Fruit fly (Drosophila melanogaster): Measurements from ENCODE around the gene Syt12.

The Syt12 gene

DNA sequence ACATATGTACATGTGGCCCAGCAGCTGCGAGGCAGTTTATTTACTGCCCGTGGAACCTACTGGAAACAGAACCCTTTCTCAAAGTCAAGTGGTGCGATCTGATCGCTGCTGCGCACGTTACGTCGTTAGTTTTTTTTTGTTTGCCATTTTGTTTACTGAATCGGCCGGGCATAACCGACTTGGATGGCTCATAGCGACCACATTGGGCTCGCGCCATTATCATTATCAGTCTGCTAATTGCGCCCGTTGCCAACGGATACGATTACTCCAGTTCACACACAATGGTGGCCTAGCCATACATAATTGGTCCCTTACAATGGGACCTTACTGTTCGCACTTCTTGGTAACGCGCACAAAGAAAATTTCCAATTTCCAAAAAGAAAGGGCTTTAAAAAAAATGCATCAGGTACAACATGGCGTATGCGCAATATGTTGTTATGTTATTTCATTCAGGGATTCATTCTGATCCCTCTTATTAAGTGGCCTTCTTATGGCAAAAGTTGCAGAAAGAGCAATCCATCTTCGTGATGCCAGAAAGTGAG lies 26.3 kb upstream of the Syt12 start:
- TF ChIP-seq CTCF (optimal IDR thresholded peaks at IDR 0.05) = no peak
- TF ChIP-seq CG8478 (optimal IDR thresholded peaks at IDR 0.05) = no peak

DNA sequence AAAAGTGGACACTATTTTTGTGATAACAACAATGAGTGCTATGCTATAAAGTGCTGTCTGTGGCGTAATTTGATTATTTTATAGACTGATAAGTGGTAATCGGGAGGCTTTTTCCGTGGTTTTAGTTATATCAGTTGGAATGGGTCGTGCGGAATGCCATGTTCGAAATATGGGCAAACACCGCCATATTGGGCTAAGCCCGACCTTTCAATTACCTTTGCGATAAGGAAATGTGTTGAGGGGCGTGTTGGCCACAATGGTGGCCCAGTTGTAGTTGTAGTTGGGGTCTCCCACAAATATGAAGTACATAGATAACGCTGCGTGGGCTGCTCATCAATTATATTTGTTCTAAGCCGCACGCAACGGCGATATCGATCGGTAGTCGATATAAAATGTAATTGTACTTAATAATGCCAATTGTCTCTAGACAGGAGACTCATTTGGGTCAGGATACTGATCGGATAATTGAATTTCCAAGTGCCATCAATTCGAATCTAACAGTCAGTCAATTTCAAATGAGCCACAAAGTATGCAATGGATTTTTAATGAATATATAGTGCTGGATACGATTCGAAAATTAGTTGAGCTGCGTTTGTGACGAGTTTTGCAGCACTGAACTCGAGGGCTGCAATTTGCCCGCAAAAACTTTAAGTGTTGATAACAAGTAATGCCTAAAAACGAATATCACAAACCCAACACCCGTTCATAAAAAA lies 24.5 kb upstream of the Syt12 start:
- no peak for TF ChIP-seq CTCF (optimal IDR thresholded peaks at IDR 0.05)

DNA sequence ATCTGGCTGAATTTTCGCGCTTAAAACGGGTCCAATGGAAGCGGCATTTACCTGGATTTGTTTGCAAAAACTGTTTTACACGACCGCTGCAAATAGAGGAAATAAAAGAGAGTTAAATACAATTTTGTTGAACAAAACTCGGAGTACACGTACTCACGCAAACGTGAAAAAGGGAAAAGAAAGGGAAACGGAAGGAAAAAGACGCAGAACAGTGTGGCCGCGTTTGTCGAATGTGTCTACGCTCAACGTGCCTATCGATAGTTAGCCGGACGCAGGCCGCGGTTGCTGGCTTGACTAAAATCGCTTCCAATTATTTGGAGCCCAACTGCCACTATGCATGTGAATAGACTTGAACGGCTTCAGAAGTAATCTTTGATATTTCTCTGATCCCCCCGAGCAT lies 21.6 kb upstream of the Syt12 start, which contains the start of gene RpS15Aa:
Gene RpS15Aa (minus strand): TSS at position 252 of the 400 bp plus-strand sequence.
- TF ChIP-seq CTCF (optimal IDR thresholded peaks at IDR 0.05) (peak; percentile 25 to 44), CG8478 (optimal IDR thresholded peaks at IDR 0.05) (no peak)

DNA sequence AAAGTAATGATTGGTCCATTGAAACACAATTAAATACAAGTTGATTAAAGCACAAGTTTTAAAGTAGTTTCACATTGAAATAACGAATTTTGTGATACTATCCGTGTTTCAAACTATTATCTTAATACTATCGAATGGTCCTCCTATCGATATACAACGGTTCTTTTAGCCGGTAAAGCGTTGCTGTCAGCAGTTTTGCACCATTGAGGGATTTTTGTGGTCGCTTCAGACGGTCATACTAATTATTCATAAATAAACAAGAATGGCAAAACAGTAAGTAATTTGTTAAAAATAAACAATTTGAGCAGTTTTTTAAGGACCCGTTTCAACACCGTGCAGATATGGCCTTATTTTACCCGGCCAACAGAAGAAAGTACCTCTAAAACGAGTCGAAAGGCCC lies 20.9 kb upstream of the Syt12 start, which contains the start of gene CG15747:
Gene CG15747 (plus strand): TSS at position 206 of the 400 bp plus-strand sequence.
- peak in 1 of 2 experiments; percentile 12 for TF ChIP-seq CTCF (optimal IDR thresholded peaks at IDR 0.05)
- no peak for TF ChIP-seq CG8478 (optimal IDR thresholded peaks at IDR 0.05)

DNA sequence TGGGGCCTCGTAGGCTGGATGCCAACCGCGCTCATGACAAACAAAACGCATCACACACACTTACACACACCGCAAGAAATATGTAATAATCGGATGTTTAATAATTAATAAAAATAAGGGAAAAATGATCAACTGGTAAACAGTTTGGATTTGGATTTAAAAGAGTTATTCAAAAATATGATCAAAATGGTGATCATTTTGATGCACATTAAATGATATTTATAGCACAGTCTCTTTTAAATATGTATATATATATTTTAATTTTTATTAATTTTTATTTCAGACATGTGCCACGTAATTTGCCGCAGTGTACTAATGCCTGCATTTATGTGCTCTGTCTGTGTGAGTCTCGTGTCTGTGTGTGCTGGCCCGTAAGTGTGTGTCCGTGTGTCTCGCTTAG lies 13.7 kb upstream of the Syt12 start:
- no peak for TF ChIP-seq CG8478 (optimal IDR thresholded peaks at IDR 0.05)
- TF ChIP-seq CTCF (optimal IDR thresholded peaks at IDR 0.05) = no peak

- TF ChIP-seq CTCF (optimal IDR thresholded peaks at IDR 0.05) = no peak
- TF ChIP-seq CG8478 (optimal IDR thresholded peaks at IDR 0.05) = no peak
These were observed 12.1 kb upstream of the Syt12 start for dm6 chrX:13346998-13347397.

dm6 chrX:13358240-13358799 lies 728 bp upstream of the Syt12 start:
- TF ChIP-seq CTCF (optimal IDR thresholded peaks at IDR 0.05) = no peak
- no peak for TF ChIP-seq CG8478 (optimal IDR thresholded peaks at IDR 0.05)

dm6 chrX:13368149-13368548 lies 9.1 kb downstream of the Syt12 start, which contains the start of gene dmrt11E:
Gene dmrt11E (plus strand): TSS chrX:13368191.
- no peak for TF ChIP-seq CTCF (optimal IDR thresholded peaks at IDR 0.05)
- no peak for TF ChIP-seq CG8478 (optimal IDR thresholded peaks at IDR 0.05)

- TF ChIP-seq CTCF (optimal IDR thresholded peaks at IDR 0.05) (no peak), CG8478 (optimal IDR thresholded peaks at IDR 0.05) (no peak)
These were observed 10.4 kb downstream of the Syt12 start for dm6 chrX:13369438-13369837.

DNA sequence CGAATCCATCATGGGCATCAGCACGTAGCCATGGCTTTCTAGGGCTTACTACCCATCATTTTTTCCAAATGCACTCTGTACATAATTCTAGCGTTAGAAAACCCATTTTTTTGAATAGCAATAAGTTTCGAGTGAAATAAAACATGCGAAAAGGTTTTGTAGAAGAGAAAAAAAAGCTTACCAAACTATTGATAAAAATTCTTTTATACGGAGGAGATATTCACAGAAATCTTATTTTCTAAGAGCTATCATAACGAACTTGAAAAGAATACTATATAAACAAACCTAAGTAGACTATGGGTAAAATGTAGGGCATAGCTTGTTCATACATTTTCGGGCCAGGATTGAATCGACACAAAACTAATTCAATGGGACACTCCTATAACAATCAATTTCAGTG lies 11.3 kb downstream of the Syt12 start, which contains the start of gene CG1640:
Gene CG1640 (plus strand): TSS at position 301 of the 400 bp plus-strand sequence.
- TF ChIP-seq CG8478 (optimal IDR thresholded peaks at IDR 0.05) = no peak

DNA sequence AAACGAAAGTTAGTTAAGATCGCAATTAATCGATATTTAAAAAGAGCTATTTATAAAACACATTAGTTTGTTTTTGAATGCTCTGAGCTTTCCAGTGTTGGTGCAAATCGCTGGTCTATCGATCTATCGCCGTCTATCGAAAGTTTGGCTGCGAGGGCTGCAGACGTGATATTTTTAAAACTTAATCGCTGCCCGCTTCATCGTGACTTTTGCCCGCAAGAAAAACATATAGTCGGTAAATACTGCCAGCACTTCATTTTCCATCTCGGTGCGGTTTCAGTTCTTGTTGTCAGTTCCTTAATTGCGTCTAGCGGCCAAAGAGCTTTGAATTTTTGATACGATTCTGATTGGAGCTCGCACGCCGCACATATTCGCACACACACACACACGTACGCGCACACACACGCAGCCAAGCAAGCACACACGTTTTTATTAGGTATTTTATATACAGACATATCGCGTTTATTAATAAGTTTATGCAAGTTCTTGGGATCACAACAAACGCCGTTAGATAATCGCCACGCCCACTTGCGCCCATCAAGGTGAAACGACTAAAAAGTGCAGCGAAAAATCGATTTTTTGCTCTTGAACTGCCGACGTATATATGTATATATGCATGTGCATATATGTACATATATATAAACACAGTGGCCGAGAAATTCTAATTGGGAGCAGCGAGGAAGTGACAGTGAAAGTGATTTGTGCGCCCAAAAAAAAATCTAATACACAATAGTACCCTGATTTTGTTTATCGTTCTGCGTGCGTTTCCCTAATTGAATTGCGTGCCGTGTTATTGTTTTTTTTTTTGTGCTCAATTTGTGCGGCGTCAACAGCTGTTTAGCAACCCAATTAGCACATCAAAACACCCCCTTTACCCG lies 12.0 kb downstream of the Syt12 start:
- TF ChIP-seq CTCF (optimal IDR thresholded peaks at IDR 0.05) (no peak), CG8478 (optimal IDR thresholded peaks at IDR 0.05) (no peak)

- no peak for TF ChIP-seq CTCF (optimal IDR thresholded peaks at IDR 0.05)
- TF ChIP-seq CG8478 (optimal IDR thresholded peaks at IDR 0.05) = no peak
These were observed 12.6 kb downstream of the Syt12 start for dm6 chrX:13371704-13372049.

DNA sequence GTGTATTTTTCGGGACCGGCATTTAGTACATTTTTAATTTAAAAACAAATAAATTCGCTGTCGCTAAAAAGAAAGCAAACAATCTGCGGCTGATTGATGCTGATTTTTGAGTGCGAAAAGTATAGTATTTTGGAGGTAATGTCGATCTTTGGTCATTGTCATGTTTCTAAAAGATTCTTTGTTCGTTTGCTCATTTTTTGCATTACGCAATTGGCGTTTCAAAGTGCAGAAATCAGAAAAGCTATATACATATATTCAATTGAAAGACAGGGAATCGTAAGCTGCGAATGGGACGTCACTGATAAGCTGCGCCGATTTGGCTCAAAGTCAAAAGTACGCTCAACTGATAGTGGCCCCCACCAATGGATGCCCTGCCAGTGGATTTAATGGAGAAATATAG lies 13.5 kb downstream of the Syt12 start:
- no peak for TF ChIP-seq CTCF (optimal IDR thresholded peaks at IDR 0.05)
- no peak for TF ChIP-seq CG8478 (optimal IDR thresholded peaks at IDR 0.05)

DNA sequence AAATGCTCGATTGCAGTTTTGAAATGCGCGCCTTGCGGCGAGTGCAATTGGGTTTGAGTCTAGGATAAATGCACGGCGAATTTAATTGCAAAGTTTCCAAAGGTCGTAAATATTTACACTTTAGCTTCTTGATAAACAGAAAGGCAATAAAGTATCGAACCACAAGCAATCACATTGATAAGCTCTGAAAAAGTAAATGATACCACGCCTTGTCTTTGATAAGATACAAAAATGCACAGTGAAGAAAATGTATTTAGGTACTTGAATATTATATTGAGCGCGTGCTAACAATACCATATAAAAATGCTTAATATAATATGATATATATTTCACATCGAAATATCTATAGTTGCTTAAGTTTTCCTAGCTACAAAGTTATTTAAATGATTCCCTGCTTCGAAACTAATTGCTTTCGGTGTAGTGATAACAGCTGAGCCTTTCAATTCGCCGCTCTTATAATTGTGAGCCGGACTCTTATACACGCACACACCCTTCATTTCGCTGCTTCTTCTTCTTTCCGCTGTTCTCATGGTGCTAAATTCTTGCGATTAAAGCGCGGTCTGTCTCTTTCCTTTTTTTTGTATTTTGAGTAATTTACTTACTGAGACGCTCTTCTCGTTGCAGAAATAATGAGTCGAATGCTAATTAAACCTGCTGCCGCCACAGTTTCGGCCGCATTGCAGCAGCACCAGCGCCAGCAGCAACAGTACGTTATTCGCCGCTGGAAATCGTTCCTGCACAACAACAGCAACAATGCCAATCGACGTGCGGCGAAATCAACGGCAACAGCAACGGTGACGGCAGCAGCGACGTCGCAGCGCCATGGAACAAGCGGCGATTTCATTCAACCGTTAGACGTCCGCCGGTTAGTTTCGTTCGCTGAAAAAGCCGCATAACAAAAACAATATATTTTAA lies 14.4 kb downstream of the Syt12 start:
- TF ChIP-seq CG8478 (optimal IDR thresholded peaks at IDR 0.05) (no peak), CTCF (optimal IDR thresholded peaks at IDR 0.05) (peak in 1 of 2 experiments; percentile 4)
